Fruit fly (Drosophila melanogaster): ENCODE results near the gene Taf4.

Gene Taf4

dm6 chr3L:16145931-16146538 lies 33.0 kb downstream of the Taf4 start:
- TF ChIP-seq psq (optimal IDR thresholded peaks at IDR 0.05) (no peak), insv (optimal IDR thresholded peaks at IDR 0.05) (no peak), ttk (optimal IDR thresholded peaks at IDR 0.05) (no peak), Myc (optimal IDR thresholded peaks at IDR 0.05) (no peak), h (optimal IDR thresholded peaks at IDR 0.05) (no peak)

dm6 chr3L:16146539-16146934 lies 33.5 kb downstream of the Taf4 start:
- no peak for TF ChIP-seq psq (optimal IDR thresholded peaks at IDR 0.05)
- no peak for TF ChIP-seq h (optimal IDR thresholded peaks at IDR 0.05)
- TF ChIP-seq insv (optimal IDR thresholded peaks at IDR 0.05), result no peak
- TF ChIP-seq Sin3A (optimal IDR thresholded peaks at IDR 0.05), result no peak

dm6 chr3L:16147325-16147724 lies 34.3 kb downstream of the Taf4 start:
- TF ChIP-seq Myc (optimal IDR thresholded peaks at IDR 0.05) (no peak), insv (optimal IDR thresholded peaks at IDR 0.05) (no peak), h (optimal IDR thresholded peaks at IDR 0.05) (no peak), ttk (optimal IDR thresholded peaks at IDR 0.05) (no peak), psq (optimal IDR thresholded peaks at IDR 0.05) (no peak), Sin3A (optimal IDR thresholded peaks at IDR 0.05) (no peak)

dm6 chr3L:16147819-16148236 lies 34.8 kb downstream of the Taf4 start:
- TF ChIP-seq Myc (optimal IDR thresholded peaks at IDR 0.05) (no peak), Sin3A (optimal IDR thresholded peaks at IDR 0.05) (no peak), insv (optimal IDR thresholded peaks at IDR 0.05) (no peak), psq (optimal IDR thresholded peaks at IDR 0.05) (no peak), ttk (optimal IDR thresholded peaks at IDR 0.05) (no peak), h (optimal IDR thresholded peaks at IDR 0.05) (no peak)

- TF ChIP-seq Myc (optimal IDR thresholded peaks at IDR 0.05) (no peak), insv (optimal IDR thresholded peaks at IDR 0.05) (no peak), h (optimal IDR thresholded peaks at IDR 0.05) (no peak), psq (optimal IDR thresholded peaks at IDR 0.05) (no peak), Sin3A (optimal IDR thresholded peaks at IDR 0.05) (no peak), ttk (optimal IDR thresholded peaks at IDR 0.05) (no peak)
Observed at dm6 chr3L:16149418-16150160, 36.6 kb downstream of the Taf4 start.

- TF ChIP-seq insv (optimal IDR thresholded peaks at IDR 0.05), result no peak
- TF ChIP-seq Sin3A (optimal IDR thresholded peaks at IDR 0.05), result no peak
- no peak for TF ChIP-seq Myc (optimal IDR thresholded peaks at IDR 0.05)
- no peak for TF ChIP-seq h (optimal IDR thresholded peaks at IDR 0.05)
- TF ChIP-seq ttk (optimal IDR thresholded peaks at IDR 0.05), result no peak
- no peak for TF ChIP-seq psq (optimal IDR thresholded peaks at IDR 0.05)
Observed at dm6 chr3L:16150161-16150538, 37.1 kb downstream of the Taf4 start.

dm6 chr3L:16150850-16151515 lies 38.0 kb downstream of the Taf4 start:
- TF ChIP-seq insv (optimal IDR thresholded peaks at IDR 0.05) (no peak), psq (optimal IDR thresholded peaks at IDR 0.05) (no peak), ttk (optimal IDR thresholded peaks at IDR 0.05) (no peak), h (optimal IDR thresholded peaks at IDR 0.05) (no peak)

dm6 chr3L:16151742-16152141 lies 38.7 kb downstream of the Taf4 start:
- TF ChIP-seq Myc (optimal IDR thresholded peaks at IDR 0.05) (no peak), Sin3A (optimal IDR thresholded peaks at IDR 0.05) (no peak), psq (optimal IDR thresholded peaks at IDR 0.05) (no peak), ttk (optimal IDR thresholded peaks at IDR 0.05) (no peak)

dm6 chr3L:16153089-16153488 lies 40.1 kb downstream of the Taf4 start:
- no peak for TF ChIP-seq h (optimal IDR thresholded peaks at IDR 0.05)
- no peak for TF ChIP-seq ttk (optimal IDR thresholded peaks at IDR 0.05)
- no peak for TF ChIP-seq psq (optimal IDR thresholded peaks at IDR 0.05)
- TF ChIP-seq Sin3A (optimal IDR thresholded peaks at IDR 0.05), result no peak
- TF ChIP-seq insv (optimal IDR thresholded peaks at IDR 0.05), result no peak
- TF ChIP-seq Myc (optimal IDR thresholded peaks at IDR 0.05), result no peak

dm6 chr3L:16153650-16154049 lies 40.6 kb downstream of the Taf4 start:
- no peak for TF ChIP-seq Sin3A (optimal IDR thresholded peaks at IDR 0.05)
- no peak for TF ChIP-seq psq (optimal IDR thresholded peaks at IDR 0.05)
- no peak for TF ChIP-seq insv (optimal IDR thresholded peaks at IDR 0.05)
- TF ChIP-seq Myc (optimal IDR thresholded peaks at IDR 0.05), result no peak

dm6 chr3L:16155547-16155946 lies 42.5 kb downstream of the Taf4 start:
- no peak for TF ChIP-seq Sin3A (optimal IDR thresholded peaks at IDR 0.05)
- no peak for TF ChIP-seq insv (optimal IDR thresholded peaks at IDR 0.05)
- no peak for TF ChIP-seq psq (optimal IDR thresholded peaks at IDR 0.05)
- no peak for TF ChIP-seq ttk (optimal IDR thresholded peaks at IDR 0.05)
- no peak for TF ChIP-seq Myc (optimal IDR thresholded peaks at IDR 0.05)
- TF ChIP-seq h (optimal IDR thresholded peaks at IDR 0.05), result no peak

dm6 chr3L:16156788-16157208 lies 43.8 kb downstream of the Taf4 start:
- TF ChIP-seq psq (optimal IDR thresholded peaks at IDR 0.05) (no peak), Myc (optimal IDR thresholded peaks at IDR 0.05) (no peak), Sin3A (optimal IDR thresholded peaks at IDR 0.05) (no peak), ttk (optimal IDR thresholded peaks at IDR 0.05) (no peak)
